Worm (Caenorhabditis elegans): ENCODE data around the gene F41H10.3.
A peak's percentile ranks its signal among the peaks of the same experiment; 100 is the strongest.

The F41H10.3 gene

ce11 chrIV:5360533-5360932, 9.1 kb upstream of the F41H10.3 start, which contains the start of gene F41H10.5:
TSS of gene F41H10.5 (plus strand) at chrIV:5360907.
- no peak for TF ChIP-seq sox-2 (GFP tag; IDR thresholded peaks at IDR 0.05)
- TF ChIP-seq pag-3 (tag; optimal IDR thresholded peaks at IDR 0.05; ENCODE audit: borderline replicate concordance): no peak
- peak; percentile 75 for TF ChIP-seq nfya-1 (tag; optimal IDR thresholded peaks at IDR 0.05)
- TF ChIP-seq syd-9 (tag; optimal IDR thresholded peaks at IDR 0.05): no peak
- TF ChIP-seq elt-2 (tag; optimal IDR thresholded peaks at IDR 0.05): no peak
- TF ChIP-seq pat-9 (tag; optimal IDR thresholded peaks at IDR 0.05): no peak

- TF ChIP-seq ceh-31 (tag; optimal IDR thresholded peaks at IDR 0.05) (peak; percentile 90), ceh-24 (tag; optimal IDR thresholded peaks at IDR 0.05) (no peak), hlh-6 (tag; optimal IDR thresholded peaks at IDR 0.05) (no peak), madf-2 (tag; optimal IDR thresholded peaks at IDR 0.05) (no peak), nhr-11 (tag; optimal IDR thresholded peaks at IDR 0.05) (no peak), ceh-48 (tag; optimal IDR thresholded peaks at IDR 0.05) (no peak), ets-4 (tag; optimal IDR thresholded peaks at IDR 0.05) (peak; percentile 51), sox-4 (tag; optimal IDR thresholded peaks at IDR 0.05) (no peak), ceh-18 (tag; optimal IDR thresholded peaks at IDR 0.05) (no peak), rnt-1 (tag; optimal IDR thresholded peaks at IDR 0.05) (peak; percentile 49), ceh-30 (tag; optimal IDR thresholded peaks at IDR 0.05) (no peak), pqm-1 (tag; optimal IDR thresholded peaks at IDR 0.05) (no peak), ceh-2 (tag; optimal IDR thresholded peaks at IDR 0.05) (peak; percentile 69), F13H6.1 (tag; optimal IDR thresholded peaks at IDR 0.05) (no peak), K09A11.1 (tag; optimal IDR thresholded peaks at IDR 0.05; ENCODE audit: insufficient read depth) (no peak), ceh-19 (GFP tag; optimal IDR thresholded peaks at IDR 0.05) (no peak), C08G9.2 (tag; optimal IDR thresholded peaks at IDR 0.05) (peak; percentile 88), hlh-15 (tag; optimal IDR thresholded peaks at IDR 0.05) (no peak), T23F11.4 (GFP tag; optimal IDR thresholded peaks at IDR 0.05) (no peak), nfya-1 (tag; optimal IDR thresholded peaks at IDR 0.05) (peak; percentile 33), ref-2 (tag; optimal IDR thresholded peaks at IDR 0.05) (peak; percentile 24), mec-3 (tag; optimal IDR thresholded peaks at IDR 0.05; ENCODE audit: borderline replicate concordance) (no peak), fkh-6 (tag; optimal IDR thresholded peaks at IDR 0.05) (no peak), Y22D7AL.16 (tag; optimal IDR thresholded peaks at IDR 0.05) (no peak), lim-6 (tag; optimal IDR thresholded peaks at IDR 0.05) (no peak), sdc-2 (tag; optimal IDR thresholded peaks at IDR 0.05) (no peak), gmeb-2 (tag; optimal IDR thresholded peaks at IDR 0.05) (no peak), ceh-22 (tag; optimal IDR thresholded peaks at IDR 0.05) (no peak), unc-3 (GFP tag; conservative IDR thresholded peaks at IDR 0.05) (no peak), unc-3 (tag; optimal IDR thresholded peaks at IDR 0.05) (no peak), pha-4 (tag; optimal IDR thresholded peaks at IDR 0.05) (no peak), fax-1 (tag; optimal IDR thresholded peaks at IDR 0.05) (no peak), pax-1 (tag; optimal IDR thresholded peaks at IDR 0.05) (peak; percentile 65), ceh-45 (GFP tag; IDR thresholded peaks at IDR 0.05) (no peak), ceh-14 (tag; optimal IDR thresholded peaks at IDR 0.05) (no peak), ceh-6 (GFP tag; optimal IDR thresholded peaks at IDR 0.05) (no peak), ztf-16 (tag; optimal IDR thresholded peaks at IDR 0.05) (no peak), eyg-1 (tag; optimal IDR thresholded peaks at IDR 0.05) (no peak), zip-5 (tag; optimal IDR thresholded peaks at IDR 0.05) (peak; percentile 23), unc-86 (tag; optimal IDR thresholded peaks at IDR 0.05) (no peak), che-1 (tag; optimal IDR thresholded peaks at IDR 0.05) (no peak), ama-1 (optimal IDR thresholded peaks at IDR 0.05) (no peak), pag-3 (tag; optimal IDR thresholded peaks at IDR 0.05; ENCODE audit: borderline replicate concordance) (no peak), ttx-3 (tag; optimal IDR thresholded peaks at IDR 0.05) (no peak), tbx-2 (tag; optimal IDR thresholded peaks at IDR 0.05) (peak; percentile 73), nhr-232 (tag; optimal IDR thresholded peaks at IDR 0.05) (no peak), hlh-8 (tag; optimal IDR thresholded peaks at IDR 0.05) (peak; percentile 36), pros-1 (tag; optimal IDR thresholded peaks at IDR 0.05) (no peak)
Observed at ce11 chrIV:5364135-5364609, 5.4 kb upstream of the F41H10.3 start, which contains the start of the genes hda-6 and F41H10.4. TSS of gene hda-6 (minus strand) at chrIV:5364306. TSS of gene F41H10.4 (plus strand) at chrIV:5364559.
